Worm (Caenorhabditis elegans) whole organism, midembryonic: ENCODE measurements around the gene sre-36.

Experiments
- T22C8.4 ChIP-seq: fragments of 200-800 bp; sonication (Bioruptor generic); IDR thresholded peaks from 2 replicates; pipeline ENCODE4 v1.3.6; 2022; ENCODE audit warnings: missing genetic modification characterization, missing compliant biosample characterization
- cog-1 ChIP-seq: sonication (generic microtip); optimal IDR thresholded peaks from 2 replicates; lab custom pipeline; 2016; ENCODE audit warnings: missing genetic modification characterization, missing compliant biosample characterization
- flt-1 ChIP-seq: fragments of 200-800 bp; sonication (Bioruptor generic); IDR thresholded peaks from 2 replicates; pipeline ENCODE4 v1.3.6; 2022; ENCODE audit warnings: missing genetic modification characterization, missing compliant biosample characterization
- klf-2 ChIP-seq: fragments of 200-800 bp; sonication (Bioruptor generic); conservative IDR thresholded peaks from 2 replicates; pipeline ENCODE4 v1.3.6; 2022; ENCODE audit warnings: missing genetic modification reagents, missing genetic modification characterization, missing compliant biosample characterization
- med-1 ChIP-seq: sonication (generic microtip); optimal IDR thresholded peaks from 2 replicates; lab custom pipeline; 2017; ENCODE audit warnings: missing genetic modification characterization, mild to moderate bottlenecking, missing compliant biosample characterization, antibody characterized with exemption, missing genetic modification reagents; ENCODE audit not compliant: insufficient read depth
- ref-1 ChIP-seq: fragments of 200-800 bp; sonication (Bioruptor generic); conservative IDR thresholded peaks from 2 replicates; pipeline ENCODE4 v1.3.6; 2022; ENCODE audit warnings: missing genetic modification reagents, missing genetic modification characterization, missing compliant biosample characterization
- tab-1 ChIP-seq: fragments of 200-800 bp; sonication (Bioruptor generic); IDR thresholded peaks from 2 replicates; pipeline ENCODE4 v1.3.6; 2022; ENCODE audit warnings: missing genetic modification characterization, missing compliant biosample characterization
- ztf-23 ChIP-seq: fragments of 200-800 bp; sonication (Bioruptor generic); IDR thresholded peaks from 2 replicates; pipeline ENCODE4 v1.3.6; 2022; ENCODE audit warnings: missing genetic modification reagents, missing genetic modification characterization, missing compliant biosample characterization
- ztf-29 ChIP-seq: fragments of 200-800 bp; sonication (Bioruptor generic); IDR thresholded peaks from 2 replicates; pipeline ENCODE4 v1.3.6; 2022; ENCODE audit warnings: missing genetic modification reagents, missing genetic modification characterization, missing compliant biosample characterization

Gene sre-36

ce11 chrV:16390655-16391054, 8.8 kb upstream of the sre-36 start, which contains the start of gene gst-44:
TSS of gene gst-44 (plus strand) at chrV:16390891.
- TF ChIP-seq med-1 (GFP tag; lab: Kevin White, UChicago) (no peak), ztf-23 (GFP tag; lab: Robert Waterston, UW) (no peak), flt-1 (GFP tag; lab: Robert Waterston, UW) (no peak), ref-1 (GFP tag; lab: Robert Waterston, UW) (no peak), ztf-29 (GFP tag; lab: Robert Waterston, UW) (no peak)

ce11 chrV:16393728-16394127, 5.8 kb upstream of the sre-36 start, which contains the start of gene srd-63:
TSS of gene srd-63 (minus strand) at chrV:16393828.
- no peak for TF ChIP-seq klf-2 (GFP tag; lab: Robert Waterston, UW)
- no peak for TF ChIP-seq cog-1
- no peak for TF ChIP-seq flt-1 (GFP tag; lab: Robert Waterston, UW)
- no peak for TF ChIP-seq T22C8.4 (GFP tag; lab: Robert Waterston, UW)
- TF ChIP-seq med-1 (GFP tag; lab: Kevin White, UChicago): no peak
- no peak for TF ChIP-seq tab-1 (GFP tag; lab: Robert Waterston, UW)
- no peak for TF ChIP-seq ztf-23 (GFP tag; lab: Robert Waterston, UW)
- TF ChIP-seq ztf-29 (GFP tag; lab: Robert Waterston, UW): no peak
- no peak for TF ChIP-seq ref-1 (GFP tag; lab: Robert Waterston, UW)

ce11 chrV:16395131-16395530, 4.4 kb upstream of the sre-36 start, which contains the start of gene F13A7.11:
TSS of gene F13A7.11 (minus strand) at chrV:16395304.
- no peak for TF ChIP-seq flt-1 (GFP tag; lab: Robert Waterston, UW)

ce11 chrV:16395739-16396138, 3.7 kb upstream of the sre-36 start, which contains the start of gene F13A7.12:
TSS of gene F13A7.12 (plus strand) at chrV:16396039.
- TF ChIP-seq ztf-23 (GFP tag; lab: Robert Waterston, UW): no peak
- peak; percentile 30; the same call in 1 of the 2 replicates for TF ChIP-seq ztf-29 (GFP tag; lab: Robert Waterston, UW)

- TF ChIP-seq ref-1 (GFP tag; lab: Robert Waterston, UW): no peak
- TF ChIP-seq ztf-23 (GFP tag; lab: Robert Waterston, UW): peak; percentile 81
- TF ChIP-seq tab-1 (GFP tag; lab: Robert Waterston, UW): no peak
- peak; percentile 74 for TF ChIP-seq flt-1 (GFP tag; lab: Robert Waterston, UW)
- TF ChIP-seq cog-1: peak; percentile 9
- TF ChIP-seq med-1 (GFP tag; lab: Kevin White, UChicago): no peak
- TF ChIP-seq T22C8.4 (GFP tag; lab: Robert Waterston, UW): no peak
Observed at ce11 chrV:16401519-16401918, 2.0 kb downstream of the sre-36 start, which contains the start of gene F13A7.14. TSS of gene F13A7.14 (plus strand) at chrV:16401891.

- TF ChIP-seq flt-1 (GFP tag; lab: Robert Waterston, UW) (no peak), klf-2 (GFP tag; lab: Robert Waterston, UW) (no peak), med-1 (GFP tag; lab: Kevin White, UChicago) (no peak), ztf-29 (GFP tag; lab: Robert Waterston, UW) (no peak), ref-1 (GFP tag; lab: Robert Waterston, UW) (no peak), tab-1 (GFP tag; lab: Robert Waterston, UW) (no peak), ztf-23 (GFP tag; lab: Robert Waterston, UW) (no peak), T22C8.4 (GFP tag; lab: Robert Waterston, UW) (no peak), cog-1 (no peak)
Observed at ce11 chrV:16403974-16404373, 4.5 kb downstream of the sre-36 start, which contains the start of gene syp-1. TSS of gene syp-1 (plus strand) at chrV:16404274.

ce11 chrV:16405366-16405765, 5.9 kb downstream of the sre-36 start:
- TF ChIP-seq tab-1 (GFP tag; lab: Robert Waterston, UW) (no peak), flt-1 (GFP tag; lab: Robert Waterston, UW) (no peak), ztf-23 (GFP tag; lab: Robert Waterston, UW) (no peak), T22C8.4 (GFP tag; lab: Robert Waterston, UW) (no peak), ref-1 (GFP tag; lab: Robert Waterston, UW) (no peak), med-1 (GFP tag; lab: Kevin White, UChicago) (no peak), cog-1 (no peak), klf-2 (GFP tag; lab: Robert Waterston, UW) (no peak), ztf-29 (GFP tag; lab: Robert Waterston, UW) (no peak)

- TF ChIP-seq tab-1 (GFP tag; lab: Robert Waterston, UW) (no peak), ztf-29 (GFP tag; lab: Robert Waterston, UW) (no peak), flt-1 (GFP tag; lab: Robert Waterston, UW) (no peak), ref-1 (GFP tag; lab: Robert Waterston, UW) (no peak), cog-1 (no peak), ztf-23 (GFP tag; lab: Robert Waterston, UW) (no peak), klf-2 (GFP tag; lab: Robert Waterston, UW) (no peak), med-1 (GFP tag; lab: Kevin White, UChicago) (no peak)
Observed at ce11 chrV:16406357-16406756, 6.9 kb downstream of the sre-36 start.

ce11 chrV:16407663-16408062, 8.2 kb downstream of the sre-36 start, which contains the start of gene F26D2.3:
TSS of gene F26D2.3 (plus strand) at chrV:16407963.
- TF ChIP-seq ztf-23 (GFP tag; lab: Robert Waterston, UW) (no peak), T22C8.4 (GFP tag; lab: Robert Waterston, UW) (no peak), med-1 (GFP tag; lab: Kevin White, UChicago) (no peak), flt-1 (GFP tag; lab: Robert Waterston, UW) (no peak), cog-1 (no peak), klf-2 (GFP tag; lab: Robert Waterston, UW) (no peak), ref-1 (GFP tag; lab: Robert Waterston, UW) (no peak), ztf-29 (GFP tag; lab: Robert Waterston, UW) (no peak), tab-1 (GFP tag; lab: Robert Waterston, UW) (no peak)

ce11 chrV:16410521-16410920, 11.0 kb downstream of the sre-36 start, which contains the start of gene srh-145:
TSS of gene srh-145 (plus strand) at chrV:16410713.
- no peak for TF ChIP-seq cog-1
- TF ChIP-seq med-1 (GFP tag; lab: Kevin White, UChicago): no peak
- no peak for TF ChIP-seq klf-2 (GFP tag; lab: Robert Waterston, UW)
- no peak for TF ChIP-seq tab-1 (GFP tag; lab: Robert Waterston, UW)
- no peak for TF ChIP-seq flt-1 (GFP tag; lab: Robert Waterston, UW)
- no peak for TF ChIP-seq ref-1 (GFP tag; lab: Robert Waterston, UW)
- TF ChIP-seq ztf-29 (GFP tag; lab: Robert Waterston, UW): no peak
- TF ChIP-seq T22C8.4 (GFP tag; lab: Robert Waterston, UW): no peak
- TF ChIP-seq ztf-23 (GFP tag; lab: Robert Waterston, UW): no peak
